Worm (Caenorhabditis elegans) whole organism, L1 larva: Measurements from ENCODE around the gene T21E8.4.

Experiments used
- C16A3.4 ChIP-seq: fragments of 150-350 bp; optimal IDR thresholded peaks from 2 replicates; lab custom pipeline; 2014; ENCODE audit warnings: missing biosample characterization, missing genetic modification characterization
- blmp-1 ChIP-seq: fragments of 150-350 bp; optimal IDR thresholded peaks from 2 replicates; lab custom pipeline; 2014; ENCODE audit warnings: missing biosample characterization, missing genetic modification characterization
- ceh-90 ChIP-seq: sonication (generic microtip); optimal IDR thresholded peaks from 2 replicates; lab custom pipeline; 2016; ENCODE audit warnings: missing genetic modification characterization, missing compliant biosample characterization
- dsc-1 ChIP-seq: sonication (generic microtip); optimal IDR thresholded peaks from 2 replicates; lab custom pipeline; 2016; ENCODE audit warnings: mild to moderate bottlenecking, missing genetic modification characterization, missing compliant biosample characterization
- efl-1 ChIP-seq, 4 experiments: fragments of 150-350 bp; optimal IDR thresholded peaks in 3 of 4; peaks in 1 of 4; 1 replicate in 1 of 4; 2 replicates in 3 of 4; lab custom pipeline; 2014; ENCODE audit warnings: missing biosample characterization in 2 of 4, missing genetic modification characterization in 2 of 4, missing genetic modification reagents in 2 of 4
- efl-3 ChIP-seq: fragments of 200-800 bp; sonication (Bioruptor generic); optimal IDR thresholded peaks from 2 replicates; lab custom pipeline; 2018; ENCODE audit warnings: mild to moderate bottlenecking, missing genetic modification characterization, missing compliant biosample characterization
- elt-2 ChIP-seq: sonication (generic microtip); optimal IDR thresholded peaks from 2 replicates; lab custom pipeline; 2016; ENCODE audit warnings: missing genetic modification characterization, mild to moderate bottlenecking, inconsistent platforms, missing compliant biosample characterization, missing genetic modification reagents
- elt-3 ChIP-seq, 6 experiments: fragments of 150-350 bp in 1 of 6; sonication (generic microtip); optimal IDR thresholded peaks; 2 replicates each; lab custom pipeline; 2017 to 2018; ENCODE audit warnings: missing biosample characterization in 6 of 6, missing genetic modification characterization in 6 of 6, inconsistent platforms in 1 of 6
- hlh-4 ChIP-seq: sonication (generic microtip); optimal IDR thresholded peaks from 2 replicates; lab custom pipeline; 2016; ENCODE audit warnings: mild to moderate bottlenecking, missing genetic modification characterization, missing compliant biosample characterization
- hpl-2 ChIP-seq: fragments of 150-350 bp; optimal IDR thresholded peaks from 2 replicates; lab custom pipeline; 2014; ENCODE audit warnings: missing biosample characterization, missing genetic modification reagents, missing genetic modification characterization
- jun-1 ChIP-seq: fragments of 150-350 bp; optimal IDR thresholded peaks from 2 replicates; lab custom pipeline; 2014; ENCODE audit warnings: missing biosample characterization, missing genetic modification reagents, missing genetic modification characterization
- lin-13 ChIP-seq: fragments of 150-350 bp; optimal IDR thresholded peaks from 2 replicates; lab custom pipeline; 2014; ENCODE audit warnings: missing biosample characterization, missing genetic modification reagents, missing genetic modification characterization
- lin-14 ChIP-seq: fragments of 200-800 bp; sonication (Bioruptor generic); optimal IDR thresholded peaks from 2 replicates; lab custom pipeline; 2018; ENCODE audit warnings: mild to moderate bottlenecking, missing genetic modification characterization, moderate library complexity, missing compliant biosample characterization
- lin-39 ChIP-seq: fragments of 150-350 bp; optimal IDR thresholded peaks from 2 replicates; lab custom pipeline; 2014; ENCODE audit warnings: missing biosample characterization, missing genetic modification reagents, missing genetic modification characterization
- lsy-2 ChIP-seq, 2 experiments: fragments of 150-350 bp; optimal IDR thresholded peaks; 2 replicates each; lab custom pipeline; 2014; ENCODE audit warnings: missing biosample characterization in 2 of 2, missing genetic modification characterization in 2 of 2
- mab-9 ChIP-seq: fragments of 200-800 bp; sonication (Bioruptor generic); IDR thresholded peaks from 2 replicates; pipeline ENCODE4 v1.3.6; 2022; ENCODE audit warnings: missing genetic modification reagents, missing genetic modification characterization, missing compliant biosample characterization
- nhr-28 ChIP-seq: fragments of 150-350 bp; optimal IDR thresholded peaks from 2 replicates; lab custom pipeline; 2014; ENCODE audit warnings: missing biosample characterization, missing genetic modification characterization
- nhr-47 ChIP-seq: sonication (generic microtip); optimal IDR thresholded peaks from 2 replicates; lab custom pipeline; 2016; ENCODE audit warnings: mild to moderate bottlenecking, missing genetic modification characterization, moderate library complexity, missing compliant biosample characterization
- nhr-71 ChIP-seq: sonication (generic microtip); optimal IDR thresholded peaks from 2 replicates; lab custom pipeline; 2016; ENCODE audit warnings: mild to moderate bottlenecking, missing genetic modification characterization, moderate library complexity, missing compliant biosample characterization
- nhr-76 ChIP-seq: sonication (generic microtip); optimal IDR thresholded peaks from 2 replicates; lab custom pipeline; 2017; ENCODE audit warnings: missing biosample characterization, missing genetic modification characterization
- nhr-77 ChIP-seq: fragments of 150-350 bp; optimal IDR thresholded peaks from 2 replicates; lab custom pipeline; 2014; ENCODE audit warnings: missing biosample characterization, missing genetic modification characterization
- nhr-84 ChIP-seq: sonication (generic microtip); optimal IDR thresholded peaks from 2 replicates; lab custom pipeline; 2017; ENCODE audit warnings: missing biosample characterization, missing genetic modification characterization
- rnt-1 ChIP-seq: sonication (generic microtip); optimal IDR thresholded peaks from 2 replicates; lab custom pipeline; 2016; ENCODE audit warnings: mild to moderate bottlenecking, missing genetic modification characterization, moderate library complexity, missing compliant biosample characterization
- sptf-1 ChIP-seq: fragments of 150-350 bp; optimal IDR thresholded peaks from 2 replicates; lab custom pipeline; 2014; ENCODE audit warnings: missing biosample characterization, missing genetic modification characterization
- sup-37 ChIP-seq: fragments of 200-800 bp; sonication (Bioruptor generic); optimal IDR thresholded peaks from 2 replicates; lab custom pipeline; 2018; ENCODE audit warnings: mild to moderate bottlenecking, missing genetic modification characterization, missing compliant biosample characterization
- unc-130 ChIP-seq: fragments of 150-350 bp; optimal IDR thresholded peaks from 2 replicates; lab custom pipeline; 2017; ENCODE audit warnings: missing biosample characterization, missing genetic modification characterization, inconsistent platforms
- unc-30 ChIP-seq: sonication (generic microtip); optimal IDR thresholded peaks from 2 replicates; lab custom pipeline; 2017; ENCODE audit warnings: missing biosample characterization, missing genetic modification characterization
- unc-86 ChIP-seq: sonication (generic microtip); optimal IDR thresholded peaks from 2 replicates; lab custom pipeline; 2016; ENCODE audit warnings: missing genetic modification characterization, missing compliant biosample characterization
- zag-1 ChIP-seq: fragments of 150-350 bp; optimal IDR thresholded peaks from 2 replicates; lab custom pipeline; 2014; ENCODE audit warnings: missing biosample characterization, missing genetic modification characterization
- ztf-4 ChIP-seq: fragments of 150-350 bp; optimal IDR thresholded peaks from 2 replicates; lab custom pipeline; 2014; ENCODE audit warnings: missing biosample characterization, missing genetic modification characterization

The T21E8.4 gene

ce11 chrX:10880509-10880908, at the start of gene T21E8.4:
Gene T21E8.4, plus strand, starts transcription at chrX:10880809.
- no peak for TF ChIP-seq mab-9 (GFP tag; lab: Robert Waterston, UW)
- TF ChIP-seq nhr-84 (tag; lab: Kevin White, UChicago), result no peak
- TF ChIP-seq lin-13 (GFP tag; lab: Kevin White, UChicago), result no peak
- no peak for TF ChIP-seq nhr-28 (tag; lab: Kevin White, UChicago)

- no peak for TF ChIP-seq efl-1 (optimal IDR thresholded peaks at IDR 0.05; lab: Kevin White, UChicago)
- TF ChIP-seq efl-1 (GFP tag; optimal IDR thresholded peaks at IDR 0.05 in 1 of 2; lab: Kevin White, UChicago), result peak in 1 of 2 experiments; percentile 39
- TF ChIP-seq rnt-1, result peak; percentile 21
- TF ChIP-seq unc-30 (tag; lab: Kevin White, UChicago), result no peak
Measured at ce11 chrX:10834568-10834967, 46.0 kb upstream of the T21E8.4 start.

ce11 chrX:10837609-10838008, 43.0 kb upstream of the T21E8.4 start:
- peak; percentile 62 for TF ChIP-seq dsc-1 (tag; lab: Kevin White, UChicago)
- TF ChIP-seq jun-1 (tag; lab: Kevin White, UChicago), result no peak
- TF ChIP-seq lin-14, result no peak
- TF ChIP-seq nhr-47 (tag; lab: Kevin White, UChicago), result no peak
- TF ChIP-seq unc-30 (tag; lab: Kevin White, UChicago), result no peak
- no peak for TF ChIP-seq ztf-4 (tag; lab: Kevin White, UChicago)
- TF ChIP-seq sptf-1 (tag; lab: Kevin White, UChicago), result no peak
- no peak for TF ChIP-seq nhr-77 (tag; lab: Kevin White, UChicago)
- no peak for TF ChIP-seq efl-1 (optimal IDR thresholded peaks at IDR 0.05; lab: Kevin White, UChicago)
- peak in 1 of 2 experiments; percentile 79 for TF ChIP-seq efl-1 (GFP tag; optimal IDR thresholded peaks at IDR 0.05 in 1 of 2; lab: Kevin White, UChicago)
- no peak for TF ChIP-seq hlh-4 (tag; lab: Kevin White, UChicago)
- TF ChIP-seq nhr-76, result no peak
- no peak for TF ChIP-seq ceh-90 (tag; lab: Kevin White, UChicago)

ce11 chrX:10838550-10838949, 42.1 kb upstream of the T21E8.4 start, which contains the start of gene plc-1:
Gene plc-1, minus strand, starts transcription at chrX:10838650.
- TF ChIP-seq zag-1 (tag; lab: Kevin White, UChicago) (no peak), unc-86 (tag; lab: Kevin White, UChicago) (peak; percentile 42)

ce11 chrX:10844137-10844536, 36.5 kb upstream of the T21E8.4 start:
- peak; percentile 27 for TF ChIP-seq elt-2
- TF ChIP-seq C16A3.4 (tag; lab: Kevin White, UChicago), result no peak
- no peak for TF ChIP-seq sup-37 (GFP tag; lab: Kevin White, UChicago)

ce11 chrX:10844602-10845354, 35.8 kb upstream of the T21E8.4 start, which contains the start of gene C05A9.2:
Gene C05A9.2, minus strand, starts transcription at chrX:10844674.
- TF ChIP-seq lsy-2 (tag; optimal IDR thresholded peaks at IDR 0.05; lab: Kevin White, UChicago) (no peak), hpl-2 (GFP tag; lab: Kevin White, UChicago) (no peak), blmp-1 (tag; lab: Kevin White, UChicago) (no peak), lin-39 (tag; lab: Kevin White, UChicago) (no peak), efl-3 (GFP tag; lab: Kevin White, UChicago) (no peak), ceh-90 (tag; lab: Kevin White, UChicago) (no peak), elt-3 (tag; optimal IDR thresholded peaks at IDR 0.05; lab: Kevin White, UChicago) (no peak), nhr-28 (tag; lab: Kevin White, UChicago) (no peak), nhr-71 (tag; lab: Kevin White, UChicago) (no peak), unc-130 (tag; lab: Kevin White, UChicago) (no peak)
- TF ChIP-seq, all 84 proteins: peak for 0
